Fruit fly (Drosophila melanogaster): ENCODE results near the gene CG1146.

Gene CG1146

DNA sequence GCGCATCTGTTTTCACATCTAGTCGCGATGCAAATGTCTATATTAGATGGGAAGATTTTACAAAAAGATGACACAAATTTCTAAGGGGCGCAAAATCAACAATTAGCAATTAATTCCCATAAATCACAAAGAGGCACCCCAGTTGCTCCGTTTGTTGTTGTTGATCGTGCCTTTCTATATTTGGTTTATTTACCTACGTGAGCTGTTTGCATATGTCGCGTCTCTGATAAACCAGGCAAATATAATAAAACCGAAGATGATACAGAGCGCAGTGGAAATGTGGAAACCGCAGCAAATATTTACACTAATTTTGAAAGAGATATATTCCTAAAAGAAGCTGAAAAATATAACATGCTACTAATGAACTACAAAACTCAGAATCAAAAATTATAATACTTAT is 834 bp downstream of the CG1146 start (continued):
- TF ChIP-seq CG18011 (GFP tag; optimal IDR thresholded peaks at IDR 0.05): no peak
- TF ChIP-seq emc (GFP tag; optimal IDR thresholded peaks at IDR 0.05): no peak
- TF ChIP-seq az2 (GFP tag; optimal IDR thresholded peaks at IDR 0.05): no peak
- TF ChIP-seq yki (optimal IDR thresholded peaks at IDR 0.05): no peak
- no peak for TF ChIP-seq cwo (GFP tag; optimal IDR thresholded peaks at IDR 0.05)
- peak; percentile 76 for TF ChIP-seq ac (GFP tag; optimal IDR thresholded peaks at IDR 0.05)
- no peak for TF ChIP-seq Dll (GFP tag; IDR thresholded peaks at IDR 0.05; ENCODE audit: partially characterized antibody)
- TF ChIP-seq lilli (GFP tag; optimal IDR thresholded peaks at IDR 0.05): no peak
- TF ChIP-seq CG2120 (GFP tag; optimal IDR thresholded peaks at IDR 0.05): no peak
- TF ChIP-seq sqz (GFP tag; optimal IDR thresholded peaks at IDR 0.05): peak; percentile 43
- peak; percentile 50 for TF ChIP-seq CG7271 (tag; optimal IDR thresholded peaks at IDR 0.05)
- TF ChIP-seq CG43689 (GFP tag; IDR thresholded peaks at IDR 0.05): no peak
- no peak for TF ChIP-seq nom (GFP tag; optimal IDR thresholded peaks at IDR 0.05)
- TF ChIP-seq Stat92E (GFP tag; optimal IDR thresholded peaks at IDR 0.05): no peak
- TF ChIP-seq chif (GFP tag; optimal IDR thresholded peaks at IDR 0.05): no peak
- no peak for TF ChIP-seq CG31388 (GFP tag; optimal IDR thresholded peaks at IDR 0.05)
- TF ChIP-seq CG12299 (tag; optimal IDR thresholded peaks at IDR 0.05): peak; percentile 56
- TF ChIP-seq CG11085 (GFP tag; IDR thresholded peaks at IDR 0.05): no peak
- TF ChIP-seq Oaz (GFP tag; IDR thresholded peaks at IDR 0.05): no peak
- TF ChIP-seq BtbVII (GFP tag; optimal IDR thresholded peaks at IDR 0.05): peak; percentile 68
- TF ChIP-seq abd-A (tag; optimal IDR thresholded peaks at IDR 0.05): no peak
- TF ChIP-seq Usf (GFP tag; optimal IDR thresholded peaks at IDR 0.05): no peak
- no peak for TF ChIP-seq CG6654 (GFP tag; optimal IDR thresholded peaks at IDR 0.05)
- no peak for TF ChIP-seq CG14667 (GFP tag; IDR thresholded peaks at IDR 0.05)
- TF ChIP-seq ewg (GFP tag; optimal IDR thresholded peaks at IDR 0.05): no peak
- TF ChIP-seq CG18619 (GFP tag; optimal IDR thresholded peaks at IDR 0.05): peak; percentile 12
- no peak for TF ChIP-seq CG8281 (tag; optimal IDR thresholded peaks at IDR 0.05)
- TF ChIP-seq luna (GFP tag; optimal IDR thresholded peaks at IDR 0.05): no peak
- peak; percentile 48 for TF ChIP-seq CG14710 (tag; optimal IDR thresholded peaks at IDR 0.05)
- TF ChIP-seq CG12769 (tag; optimal IDR thresholded peaks at IDR 0.05): no peak
- TF ChIP-seq Dip3 (GFP tag; optimal IDR thresholded peaks at IDR 0.05): no peak
- peak; percentile 33 for TF ChIP-seq Vsx1 (GFP tag; optimal IDR thresholded peaks at IDR 0.05)
- peak; percentile 44 for TF ChIP-seq CG12236 (GFP tag; optimal IDR thresholded peaks at IDR 0.05)
- TF ChIP-seq ato (GFP tag; IDR thresholded peaks at IDR 0.05; ENCODE audit: partially characterized antibody): no peak
- TF ChIP-seq CG30431 (GFP tag; optimal IDR thresholded peaks at IDR 0.05): no peak
- no peak for TF ChIP-seq CG10274 (GFP tag; optimal IDR thresholded peaks at IDR 0.05)
- peak; percentile 54 for TF ChIP-seq nerfin-1 (tag; optimal IDR thresholded peaks at IDR 0.05)
- no peak for TF ChIP-seq sd (tag; optimal IDR thresholded peaks at IDR 0.05)
- no peak for TF ChIP-seq Doc3 (GFP tag; IDR thresholded peaks at IDR 0.05; ENCODE audit: partially characterized antibody)
- peak; percentile 24; the same call in 1 of the 2 replicates for TF ChIP-seq chm (GFP tag; IDR thresholded peaks at IDR 0.05)
- TF ChIP-seq HHEX (GFP tag; optimal IDR thresholded peaks at IDR 0.05): peak; percentile 77
- no peak for TF ChIP-seq CG17385 (GFP tag; optimal IDR thresholded peaks at IDR 0.05)
- peak in 1 of 2 experiments; percentile 39 for TF ChIP-seq tll (GFP tag; optimal IDR thresholded peaks at IDR 0.05)
- TF ChIP-seq CG8478 (optimal IDR thresholded peaks at IDR 0.05): no peak
- no peak for TF ChIP-seq tna (GFP tag; IDR thresholded peaks at IDR 0.05; ENCODE audit: partially characterized antibody)
- TF ChIP-seq CG1602 (GFP tag; optimal IDR thresholded peaks at IDR 0.05): no peak
- peak; percentile 37; the same call in 1 of the 2 replicates for TF ChIP-seq sim (GFP tag; IDR thresholded peaks at IDR 0.05)
- TF ChIP-seq CG2889 (GFP tag; IDR thresholded peaks at IDR 0.05): no peak
- no peak for TF ChIP-seq Hr39 (optimal IDR thresholded peaks at IDR 0.05)
- TF ChIP-seq Elba2 (GFP tag; optimal IDR thresholded peaks at IDR 0.05): no peak
- peak; percentile 16 for TF ChIP-seq CG6765 (GFP tag; optimal IDR thresholded peaks at IDR 0.05)
